Worm (Caenorhabditis elegans) whole organism, L4/young adult: Measurements from ENCODE around the gene K06H6.2.

Experiments
- W03F9.2 ChIP-seq: fragments of 150-350 bp; optimal IDR thresholded peaks from 2 replicates; lab custom pipeline; 2014; ENCODE audit warnings: missing biosample characterization, missing genetic modification characterization
- dao-5 ChIP-seq: sonication (generic microtip); optimal IDR thresholded peaks from 2 replicates; lab custom pipeline; 2016; ENCODE audit warnings: missing genotype, missing genetic modification characterization, moderate library complexity, missing compliant biosample characterization
- him-1 ChIP-seq: sonication (generic microtip); optimal IDR thresholded peaks from 2 replicates; lab custom pipeline; 2016; ENCODE audit warnings: missing genotype, missing genetic modification reagents, missing genetic modification characterization, missing compliant biosample characterization

K06H6.2 gene

ce11 chrV:576070-576469 is 9.5 kb upstream of the K06H6.2 start, which contains the start of gene K06H6.5:
Gene K06H6.5 (plus strand): TSS chrV:576370.
- TF ChIP-seq him-1 (tag; lab: Kevin White, UChicago) (no peak), W03F9.2 (tag; lab: Kevin White, UChicago) (no peak), dao-5 (tag; lab: Kevin White, UChicago) (no peak)

ce11 chrV:576918-577317 is 8.7 kb upstream of the K06H6.2 start:
- TF ChIP-seq W03F9.2 (tag; lab: Kevin White, UChicago) (no peak), dao-5 (tag; lab: Kevin White, UChicago) (no peak), him-1 (tag; lab: Kevin White, UChicago) (no peak)

- TF ChIP-seq dao-5 (tag; lab: Kevin White, UChicago) (no peak), him-1 (tag; lab: Kevin White, UChicago) (no peak), W03F9.2 (tag; lab: Kevin White, UChicago) (no peak)
These were observed 6.6 kb upstream of the K06H6.2 start, which contains the start of gene K06H6.4 for ce11 chrV:578977-579376. Gene K06H6.4 (plus strand): TSS chrV:579277.

- TF ChIP-seq W03F9.2 (tag; lab: Kevin White, UChicago) (no peak), him-1 (tag; lab: Kevin White, UChicago) (no peak), dao-5 (tag; lab: Kevin White, UChicago) (no peak)
These were observed 4.0 kb upstream of the K06H6.2 start, which contains the start of gene nstp-7 for ce11 chrV:581616-582015. Gene nstp-7 (plus strand): TSS chrV:581916.

ce11 chrV:587818-588217 is 2.2 kb downstream of the K06H6.2 start, which contains the start of gene K06H6.1:
Gene K06H6.1 (plus strand): TSS chrV:588118.
- no peak for TF ChIP-seq W03F9.2 (tag; lab: Kevin White, UChicago)
- TF ChIP-seq dao-5 (tag; lab: Kevin White, UChicago): no peak
- TF ChIP-seq him-1 (tag; lab: Kevin White, UChicago): no peak

- no peak for TF ChIP-seq dao-5 (tag; lab: Kevin White, UChicago)
- no peak for TF ChIP-seq W03F9.2 (tag; lab: Kevin White, UChicago)
- no peak for TF ChIP-seq him-1 (tag; lab: Kevin White, UChicago)
These were observed 4.6 kb downstream of the K06H6.2 start, which contains the start of gene ZK488.6 for ce11 chrV:590182-590581. Gene ZK488.6 (plus strand): TSS chrV:590482.

ce11 chrV:592959-593358 is 7.4 kb downstream of the K06H6.2 start, which contains the start of gene ZK488.5:
Gene ZK488.5 (plus strand): TSS chrV:593259.
- TF ChIP-seq W03F9.2 (tag; lab: Kevin White, UChicago): no peak
- no peak for TF ChIP-seq him-1 (tag; lab: Kevin White, UChicago)
- no peak for TF ChIP-seq dao-5 (tag; lab: Kevin White, UChicago)

- TF ChIP-seq W03F9.2 (tag; lab: Kevin White, UChicago): no peak
- TF ChIP-seq him-1 (tag; lab: Kevin White, UChicago): no peak
These were observed 11.4 kb downstream of the K06H6.2 start for ce11 chrV:596923-597322.

ce11 chrV:597823-598222 is 12.3 kb downstream of the K06H6.2 start:
- no peak for TF ChIP-seq W03F9.2 (tag; lab: Kevin White, UChicago)
- no peak for TF ChIP-seq dao-5 (tag; lab: Kevin White, UChicago)
- no peak for TF ChIP-seq him-1 (tag; lab: Kevin White, UChicago)

- TF ChIP-seq dao-5 (tag; lab: Kevin White, UChicago) (no peak), him-1 (tag; lab: Kevin White, UChicago) (no peak), W03F9.2 (tag; lab: Kevin White, UChicago) (no peak)
These were observed 13.1 kb downstream of the K06H6.2 start for ce11 chrV:598626-599025.

- TF ChIP-seq dao-5 (tag; lab: Kevin White, UChicago) (no peak), W03F9.2 (tag; lab: Kevin White, UChicago) (no peak), him-1 (tag; lab: Kevin White, UChicago) (no peak)
These were observed 14.2 kb downstream of the K06H6.2 start for ce11 chrV:599783-600182.

- TF ChIP-seq him-1 (tag; lab: Kevin White, UChicago): no peak
- no peak for TF ChIP-seq W03F9.2 (tag; lab: Kevin White, UChicago)
- no peak for TF ChIP-seq dao-5 (tag; lab: Kevin White, UChicago)
These were observed 14.7 kb downstream of the K06H6.2 start, which contains the start of gene nhr-251 for ce11 chrV:600231-600630. Gene nhr-251 (plus strand): TSS chrV:600531.

- TF ChIP-seq him-1 (tag; lab: Kevin White, UChicago) (no peak), dao-5 (tag; lab: Kevin White, UChicago) (no peak), W03F9.2 (tag; lab: Kevin White, UChicago) (no peak)
These were observed 18.5 kb downstream of the K06H6.2 start, which contains the start of gene srlf-37 for ce11 chrV:604105-604504. Gene srlf-37 (minus strand): TSS chrV:604205.

ce11 chrV:608844-609243 is 23.3 kb downstream of the K06H6.2 start, which contains the start of gene srw-109:
Gene srw-109 (minus strand): TSS chrV:608944.
- TF ChIP-seq him-1 (tag; lab: Kevin White, UChicago) (no peak), W03F9.2 (tag; lab: Kevin White, UChicago) (no peak)
